Worm (Caenorhabditis elegans): Measurements from ENCODE around the gene F58D2.3.

DNA sequence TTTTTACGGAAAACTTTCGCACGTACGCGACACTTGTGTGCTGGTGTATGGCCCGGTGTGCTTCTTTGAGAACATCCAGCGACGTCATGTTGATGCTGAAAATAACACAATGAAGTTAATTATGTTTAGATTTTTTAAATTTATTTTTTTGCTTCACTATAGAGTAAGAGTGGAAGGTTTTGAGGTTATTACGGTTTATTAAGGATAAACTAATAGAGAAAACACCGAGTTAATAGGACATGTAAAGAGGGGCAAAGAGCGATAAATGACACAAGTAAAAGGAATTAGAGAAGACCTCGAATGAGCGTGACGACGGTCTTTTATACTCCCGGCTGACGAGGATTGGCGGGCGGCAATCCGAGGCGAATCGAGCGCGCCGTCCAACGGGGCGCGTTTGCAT is 8.3 kb upstream of the F58D2.3 start, which contains the start of gene F58D2.4:
- TF ChIP-seq nhr-28 (tag; optimal IDR thresholded peaks at IDR 0.05) = no peak
- TF ChIP-seq ztf-4 (tag; optimal IDR thresholded peaks at IDR 0.05) = no peak
- no peak for TF ChIP-seq mdl-1 (tag; optimal IDR thresholded peaks at IDR 0.05)
- TF ChIP-seq fkh-10 (GFP tag; optimal IDR thresholded peaks at IDR 0.05) = no peak
- TF ChIP-seq fos-1 (tag; optimal IDR thresholded peaks at IDR 0.05) = no peak
- no peak for TF ChIP-seq nhr-11 (tag; optimal IDR thresholded peaks at IDR 0.05)
- no peak for TF ChIP-seq lin-39 (tag; optimal IDR thresholded peaks at IDR 0.05)
- no peak for TF ChIP-seq zag-1 (tag; optimal IDR thresholded peaks at IDR 0.05)
- no peak for TF ChIP-seq pqm-1 (tag; optimal IDR thresholded peaks at IDR 0.05)
- TF ChIP-seq tbx-2 (tag; optimal IDR thresholded peaks at IDR 0.05) = no peak
- no peak for TF ChIP-seq elt-1 (tag; optimal IDR thresholded peaks at IDR 0.05)
- TF ChIP-seq unc-39 (tag; optimal IDR thresholded peaks at IDR 0.05) = no peak
- TF ChIP-seq R02D3.7 (tag; optimal IDR thresholded peaks at IDR 0.05) = no peak
